Worm (Caenorhabditis elegans): ENCODE results near the gene srd-5.

The srd-5 gene

DNA sequence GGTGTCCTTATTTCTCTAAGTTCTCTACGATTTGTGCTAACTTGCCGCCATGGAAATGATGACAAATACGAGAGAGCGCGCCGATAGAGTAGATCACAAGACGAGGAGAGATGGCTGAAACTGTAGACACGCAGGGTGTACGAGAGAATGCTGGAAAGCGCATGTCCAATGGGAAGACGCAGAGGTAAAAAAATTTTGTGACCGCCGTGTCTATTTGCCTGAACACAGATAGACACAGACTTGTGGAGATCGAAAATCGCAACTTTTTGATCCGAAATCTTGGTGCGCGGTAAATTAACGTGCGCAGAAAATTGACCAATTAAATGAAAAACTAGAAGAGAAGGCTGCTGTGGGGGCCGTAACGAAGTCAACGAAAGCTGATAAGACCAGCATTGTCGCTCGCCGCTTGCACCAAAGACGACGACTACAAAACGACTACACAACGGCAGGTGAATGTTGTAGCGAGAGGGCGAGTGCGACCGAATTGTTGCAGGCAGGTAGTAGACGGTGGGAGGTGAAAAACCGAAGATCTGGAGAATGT is 17.1 kb downstream of the srd-5 start:
- TF ChIP-seq sdz-12 (GFP tag; optimal IDR thresholded peaks at IDR 0.05): no peak
- TF ChIP-seq rbr-2 (tag; optimal IDR thresholded peaks at IDR 0.05): peak; percentile 42
- TF ChIP-seq lsy-2 (tag; optimal IDR thresholded peaks at IDR 0.05): peak; percentile 5 to 58
- no peak for TF ChIP-seq tag-97 (GFP tag; IDR thresholded peaks at IDR 0.05)
- peak; percentile 62 for TF ChIP-seq jun-1 (tag; optimal IDR thresholded peaks at IDR 0.05)
- no peak for TF ChIP-seq F37D6.2 (tag; optimal IDR thresholded peaks at IDR 0.05)
- peak in 1 of 2 experiments; percentile 74 for TF ChIP-seq unc-62 (GFP tag; optimal IDR thresholded peaks at IDR 0.05 in 1 of 2)
- no peak for TF ChIP-seq unc-62 (tag; optimal IDR thresholded peaks at IDR 0.05)
- TF ChIP-seq ZK546.5 (tag; optimal IDR thresholded peaks at IDR 0.05): no peak
- TF ChIP-seq pqm-1 (tag; optimal IDR thresholded peaks at IDR 0.05): no peak
- TF ChIP-seq daf-16 (GFP tag; optimal IDR thresholded peaks at IDR 0.05): no peak
- TF ChIP-seq daf-16 (tag; optimal IDR thresholded peaks at IDR 0.05): peak; percentile 5
- peak; percentile 31 for TF ChIP-seq duxl-1 (tag; optimal IDR thresholded peaks at IDR 0.05; ENCODE audit: poor library complexity)
- TF ChIP-seq nhr-11 (tag; optimal IDR thresholded peaks at IDR 0.05): peak; percentile 84
- TF ChIP-seq spr-1 (tag; optimal IDR thresholded peaks at IDR 0.05): peak; percentile 46
- peak; percentile 65 for TF ChIP-seq hmg-1.1 (GFP tag; IDR thresholded peaks at IDR 0.05)
- TF ChIP-seq mep-1 (tag; optimal IDR thresholded peaks at IDR 0.05): peak; percentile 67
- TF ChIP-seq nhr-41 (GFP tag; IDR thresholded peaks at IDR 0.05): no peak
- TF ChIP-seq lir-3 (tag; optimal IDR thresholded peaks at IDR 0.05): no peak
- TF ChIP-seq nhr-48 (tag; optimal IDR thresholded peaks at IDR 0.05): peak; percentile 95
- TF ChIP-seq mxl-3 (GFP tag; optimal IDR thresholded peaks at IDR 0.05): peak; percentile 81
- no peak for TF ChIP-seq ceh-32 (tag; optimal IDR thresholded peaks at IDR 0.05; ENCODE audit: poor library complexity)
- no peak for TF ChIP-seq cey-2 (tag; optimal IDR thresholded peaks at IDR 0.05; ENCODE audit: borderline replicate concordance, insufficient read depth)
- TF ChIP-seq zfp-3 (GFP tag; conservative IDR thresholded peaks at IDR 0.05): no peak
- TF ChIP-seq hif-1 (tag; optimal IDR thresholded peaks at IDR 0.05): peak in 1 of 2 experiments; percentile 85
- TF ChIP-seq mxl-2 (GFP tag; conservative IDR thresholded peaks at IDR 0.05): no peak
- peak; percentile 89 for TF ChIP-seq hlh-11 (tag; optimal IDR thresholded peaks at IDR 0.05)
- peak; percentile 72 for TF ChIP-seq dmd-6 (GFP tag; IDR thresholded peaks at IDR 0.05)
- TF ChIP-seq snpc-4 (tag; optimal IDR thresholded peaks at IDR 0.05): no peak
- peak; percentile 87 for TF ChIP-seq nhr-102 (tag; optimal IDR thresholded peaks at IDR 0.05)
- peak; percentile 62 for TF ChIP-seq lin-13 (GFP tag; optimal IDR thresholded peaks at IDR 0.05)
- TF ChIP-seq nhr-25 (tag; optimal IDR thresholded peaks at IDR 0.05; ENCODE audit: borderline replicate concordance, insufficient read depth): peak; percentile 74
- no peak for TF ChIP-seq Y105C5A.15 (GFP tag; IDR thresholded peaks at IDR 0.05)
- TF ChIP-seq ceh-20 (GFP tag; IDR thresholded peaks at IDR 0.05): 0 out of 2 replicates have a peak, but pooled peaks have one; percentile 23
- no peak for TF ChIP-seq madf-5 (GFP tag; IDR thresholded peaks at IDR 0.05)
- peak; percentile 60 for TF ChIP-seq dpl-1 (GFP tag; optimal IDR thresholded peaks at IDR 0.05)
- no peak for TF ChIP-seq spr-3 (GFP tag; optimal IDR thresholded peaks at IDR 0.05)
- peak; percentile 42; the same call in 1 of the 2 replicates for TF ChIP-seq lin-38 (GFP tag; IDR thresholded peaks at IDR 0.05)
- TF ChIP-seq fkh-10 (GFP tag; optimal IDR thresholded peaks at IDR 0.05): no peak
- peak; percentile 72 to 78 for TF ChIP-seq mdl-1 (tag; optimal IDR thresholded peaks at IDR 0.05)
- TF ChIP-seq nhr-10 (tag; optimal IDR thresholded peaks at IDR 0.05): peak; percentile 55
- TF ChIP-seq hlh-30 (tag; optimal IDR thresholded peaks at IDR 0.05; ENCODE audit: insufficient read depth): peak; percentile 94
- peak; percentile 41 for TF ChIP-seq nhr-77 (tag; optimal IDR thresholded peaks at IDR 0.05)
- TF ChIP-seq aha-1 (tag): peak; percentile 73
- peak; percentile 12 for TF ChIP-seq gei-8 (GFP tag; optimal IDR thresholded peaks at IDR 0.05)
- TF ChIP-seq dve-1 (tag; optimal IDR thresholded peaks at IDR 0.05; ENCODE audit: insufficient read depth): peak; percentile 82
- peak; percentile 1 for TF ChIP-seq nhr-76 (tag; optimal IDR thresholded peaks at IDR 0.05)
- TF ChIP-seq nhr-28 (tag; optimal IDR thresholded peaks at IDR 0.05): peak; percentile 88
- TF ChIP-seq ceh-44 (GFP tag; IDR thresholded peaks at IDR 0.05): no peak
- no peak for TF ChIP-seq vab-7 (GFP tag; IDR thresholded peaks at IDR 0.05)
